Worm (Caenorhabditis elegans): ENCODE results near the gene ech-5.

The ech-5 gene

DNA sequence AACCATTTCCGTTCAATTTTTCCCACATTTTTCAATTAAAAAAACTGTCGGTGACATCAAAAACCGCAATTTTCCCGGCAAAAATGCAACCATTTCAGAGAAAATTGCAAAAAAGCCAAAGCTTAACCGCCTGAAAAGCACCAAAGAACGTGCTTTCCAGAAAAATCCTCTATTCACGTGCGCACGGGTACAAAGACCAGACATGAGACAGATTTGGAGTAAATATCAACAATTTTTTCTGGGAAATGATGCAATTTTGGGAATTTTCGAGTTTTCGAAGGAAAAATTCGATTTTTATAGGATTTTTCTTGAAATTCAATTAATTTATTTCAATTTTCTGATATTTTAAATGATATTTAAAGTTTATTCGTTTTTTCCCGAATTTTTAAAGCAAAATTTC, 32.3 kb downstream of the ech-5 start:
- TF ChIP-seq B0310.2 (tag; optimal IDR thresholded peaks at IDR 0.05) (no peak), ets-7 (tag; optimal IDR thresholded peaks at IDR 0.05) (no peak), aly-1 (tag; optimal IDR thresholded peaks at IDR 0.05) (no peak), ama-1 (optimal IDR thresholded peaks at IDR 0.05) (no peak), tbx-37 (GFP tag; conservative IDR thresholded peaks at IDR 0.05) (no peak), ceh-13 (GFP tag; optimal IDR thresholded peaks at IDR 0.05) (no peak), sea-1 (GFP tag; conservative IDR thresholded peaks at IDR 0.05) (no peak), scrt-1 (GFP tag; IDR thresholded peaks at IDR 0.05) (no peak)

DNA sequence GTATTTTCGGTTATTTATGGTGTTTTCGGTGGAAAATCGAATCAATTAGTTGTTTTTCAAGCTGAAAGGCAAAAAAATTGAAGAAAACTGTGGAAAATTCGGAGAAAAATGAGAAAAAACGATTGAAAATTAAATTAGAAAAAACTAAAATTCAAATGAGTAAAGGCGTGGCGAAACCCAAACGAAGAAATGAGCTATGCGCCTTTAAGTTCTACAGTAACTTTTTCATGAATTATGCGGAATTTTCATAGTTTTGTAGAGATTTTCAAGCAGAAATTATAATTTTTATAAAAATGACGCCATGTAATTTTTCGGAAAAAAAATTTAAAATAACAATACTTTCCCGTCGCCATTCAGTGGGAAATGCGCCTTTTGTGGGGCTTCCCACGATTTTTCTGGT, 32.9 kb downstream of the ech-5 start:
- no peak for TF ChIP-seq tbx-11 (GFP tag; IDR thresholded peaks at IDR 0.05)
- no peak for TF ChIP-seq sea-1 (GFP tag; conservative IDR thresholded peaks at IDR 0.05)
- TF ChIP-seq ceh-36 (tag; optimal IDR thresholded peaks at IDR 0.05), result no peak
- no peak for TF ChIP-seq hmbx-1 (tag; optimal IDR thresholded peaks at IDR 0.05)
- no peak for TF ChIP-seq ets-7 (tag; optimal IDR thresholded peaks at IDR 0.05)
- no peak for TF ChIP-seq aly-1 (tag; optimal IDR thresholded peaks at IDR 0.05)
- no peak for TF ChIP-seq hmg-4 (GFP tag; optimal IDR thresholded peaks at IDR 0.05)
- TF ChIP-seq ceh-13 (GFP tag; optimal IDR thresholded peaks at IDR 0.05), result no peak
- TF ChIP-seq B0310.2 (tag; optimal IDR thresholded peaks at IDR 0.05), result no peak
- no peak for TF ChIP-seq pes-1 (GFP tag; IDR thresholded peaks at IDR 0.05)
- no peak for TF ChIP-seq tbx-37 (GFP tag; conservative IDR thresholded peaks at IDR 0.05)
- TF ChIP-seq F13C5.2 (tag; optimal IDR thresholded peaks at IDR 0.05), result no peak
- TF ChIP-seq ama-1 (optimal IDR thresholded peaks at IDR 0.05), result no peak
- TF ChIP-seq flt-1 (GFP tag; IDR thresholded peaks at IDR 0.05), result no peak
- no peak for TF ChIP-seq tra-4 (tag; optimal IDR thresholded peaks at IDR 0.05)

DNA sequence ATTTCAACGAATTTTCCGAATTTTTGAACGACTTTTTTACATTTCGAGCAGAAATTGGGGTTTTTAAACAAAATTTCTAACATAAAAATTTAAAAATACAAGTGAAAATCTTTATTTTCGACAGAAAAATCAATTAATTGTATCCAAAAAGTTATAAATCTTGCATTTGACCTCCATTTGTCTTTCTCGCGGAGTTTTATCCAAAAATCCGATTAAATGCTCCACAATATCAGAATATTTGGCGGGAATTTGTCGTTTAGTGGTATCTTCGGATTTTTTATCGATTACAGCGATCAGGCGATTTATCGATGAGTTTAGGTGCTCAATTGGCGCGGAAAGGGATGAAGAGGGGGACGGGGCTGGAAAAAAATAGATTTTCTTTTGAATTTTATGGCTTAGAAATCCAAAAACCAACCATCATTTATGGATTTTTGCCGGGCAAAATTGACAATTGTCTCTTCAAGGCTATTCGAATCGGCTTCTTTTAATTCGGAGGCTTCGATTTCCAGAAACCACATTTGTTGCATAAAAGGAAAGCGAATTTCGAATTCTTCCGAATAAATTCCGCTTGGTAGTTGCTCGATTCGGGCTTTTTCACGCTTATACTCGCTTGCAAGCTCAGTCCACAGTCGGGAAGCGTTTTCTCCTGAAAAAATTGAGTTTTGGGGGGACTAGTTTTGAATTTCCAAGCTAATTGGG, 33.6 kb downstream of the ech-5 start:
- TF ChIP-seq hnd-1 (tag; optimal IDR thresholded peaks at IDR 0.05), result no peak

DNA sequence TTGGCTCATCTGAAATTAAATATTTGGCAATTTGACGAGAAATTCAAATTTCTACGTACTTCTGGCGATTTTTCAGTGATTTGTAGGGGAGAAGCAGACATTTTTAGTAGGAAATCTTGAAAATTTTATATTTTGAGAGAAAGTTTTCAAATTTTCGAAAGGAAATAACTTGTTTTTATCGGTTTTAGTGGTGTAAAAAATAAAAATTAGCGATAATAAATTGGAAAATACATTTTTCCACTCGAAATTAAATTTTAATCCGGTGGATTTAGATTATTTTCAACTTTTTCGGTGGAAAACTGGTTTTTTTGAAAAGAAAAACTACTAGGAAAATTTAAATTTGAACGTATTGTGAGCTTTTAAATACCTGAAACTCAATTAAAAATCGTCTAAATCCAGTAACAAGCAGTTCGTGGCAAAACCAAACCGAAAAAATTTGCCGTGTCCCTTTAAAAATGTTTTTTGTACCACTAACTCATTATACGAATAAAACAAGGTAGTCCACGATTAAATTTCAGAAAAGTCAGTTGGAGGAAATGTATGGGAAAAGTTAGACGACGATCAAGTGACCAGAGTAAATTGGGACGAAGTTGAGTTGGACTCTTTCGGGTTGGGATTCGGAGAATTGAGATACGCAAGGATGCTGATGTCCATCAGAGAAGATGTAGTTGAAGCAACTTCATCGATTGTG, 35.1 kb downstream of the ech-5 start, which contains the start of the genes madf-1 and Y55F3BR.10:
Gene madf-1, minus strand, starts transcription at position 101 of the 691 bp plus-strand sequence.
Gene Y55F3BR.10, plus strand, starts transcription at position 641 of the 691 bp plus-strand sequence.
- no peak for TF ChIP-seq ceh-36 (tag; optimal IDR thresholded peaks at IDR 0.05)
- no peak for TF ChIP-seq sea-1 (GFP tag; conservative IDR thresholded peaks at IDR 0.05)
- TF ChIP-seq ama-1 (optimal IDR thresholded peaks at IDR 0.05), result no peak
- no peak for TF ChIP-seq hnd-1 (tag; optimal IDR thresholded peaks at IDR 0.05)
- TF ChIP-seq scrt-1 (GFP tag; IDR thresholded peaks at IDR 0.05), result no peak
- TF ChIP-seq F13C5.2 (tag; optimal IDR thresholded peaks at IDR 0.05), result no peak
- no peak for TF ChIP-seq hmg-4 (GFP tag; optimal IDR thresholded peaks at IDR 0.05)
- no peak for TF ChIP-seq pes-1 (GFP tag; IDR thresholded peaks at IDR 0.05)
- no peak for TF ChIP-seq aly-1 (tag; optimal IDR thresholded peaks at IDR 0.05)
- no peak for TF ChIP-seq tra-4 (tag; optimal IDR thresholded peaks at IDR 0.05)
- TF ChIP-seq hmbx-1 (tag; optimal IDR thresholded peaks at IDR 0.05), result no peak
- TF ChIP-seq flt-1 (GFP tag; IDR thresholded peaks at IDR 0.05), result no peak
- no peak for TF ChIP-seq B0310.2 (tag; optimal IDR thresholded peaks at IDR 0.05)
- no peak for TF ChIP-seq tbx-37 (GFP tag; conservative IDR thresholded peaks at IDR 0.05)
- TF ChIP-seq tbx-11 (GFP tag; IDR thresholded peaks at IDR 0.05), result no peak

DNA sequence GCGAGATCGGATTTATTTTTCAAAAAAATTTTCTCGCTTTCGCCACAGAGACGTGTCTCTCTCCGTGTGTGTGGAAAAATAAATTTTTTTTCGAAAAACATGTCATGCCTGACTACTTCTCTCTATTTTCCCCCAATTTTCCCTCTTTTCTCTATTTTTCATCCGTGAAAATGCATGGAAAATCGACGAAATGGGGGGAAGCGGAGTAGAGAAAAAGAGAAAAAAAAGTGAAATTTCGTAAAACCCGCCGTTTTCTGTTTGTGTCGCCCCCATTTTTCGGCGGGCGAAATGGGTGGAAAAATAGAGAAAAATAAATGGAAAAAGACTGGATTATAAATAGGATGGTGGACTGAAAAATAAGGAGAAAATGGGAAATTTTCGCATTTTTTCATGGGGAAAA, 36.7 kb downstream of the ech-5 start:
- TF ChIP-seq aly-1 (tag; optimal IDR thresholded peaks at IDR 0.05), result no peak
- TF ChIP-seq hnd-1 (tag; optimal IDR thresholded peaks at IDR 0.05), result no peak
- TF ChIP-seq scrt-1 (GFP tag; IDR thresholded peaks at IDR 0.05), result no peak
- no peak for TF ChIP-seq F13C5.2 (tag; optimal IDR thresholded peaks at IDR 0.05)

DNA sequence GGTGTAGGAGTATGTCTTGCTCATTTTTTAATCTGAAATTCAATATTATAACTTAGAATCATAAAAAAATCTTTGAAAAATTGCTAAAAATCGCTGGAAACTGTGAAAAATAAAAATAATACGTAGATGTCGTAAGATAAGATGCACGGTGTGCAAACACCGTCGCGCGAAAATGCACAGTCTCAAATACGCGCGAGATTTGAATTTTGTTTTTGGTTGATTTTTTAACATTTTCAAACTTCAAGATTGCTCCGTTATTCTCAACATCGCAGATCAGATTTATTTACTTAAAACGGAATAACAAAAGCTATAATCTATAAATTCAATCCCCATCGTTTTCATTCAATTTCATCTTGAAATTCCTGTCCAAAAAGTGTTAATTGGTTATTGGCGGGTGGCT, 45.3 kb downstream of the ech-5 start, which contains the start of gene Y55F3BR.6:
Gene Y55F3BR.6, minus strand, starts transcription at position 32 of the 400 bp plus-strand sequence.
- TF ChIP-seq hmg-4 (GFP tag; optimal IDR thresholded peaks at IDR 0.05) (no peak), tbx-11 (GFP tag; IDR thresholded peaks at IDR 0.05) (no peak), hmbx-1 (tag; optimal IDR thresholded peaks at IDR 0.05) (no peak), ceh-36 (tag; optimal IDR thresholded peaks at IDR 0.05) (no peak), flt-1 (GFP tag; IDR thresholded peaks at IDR 0.05) (no peak), aly-1 (tag; optimal IDR thresholded peaks at IDR 0.05) (no peak), ceh-13 (GFP tag; optimal IDR thresholded peaks at IDR 0.05) (no peak), scrt-1 (GFP tag; IDR thresholded peaks at IDR 0.05) (no peak), pes-1 (GFP tag; IDR thresholded peaks at IDR 0.05) (no peak), tbx-37 (GFP tag; conservative IDR thresholded peaks at IDR 0.05) (no peak)

DNA sequence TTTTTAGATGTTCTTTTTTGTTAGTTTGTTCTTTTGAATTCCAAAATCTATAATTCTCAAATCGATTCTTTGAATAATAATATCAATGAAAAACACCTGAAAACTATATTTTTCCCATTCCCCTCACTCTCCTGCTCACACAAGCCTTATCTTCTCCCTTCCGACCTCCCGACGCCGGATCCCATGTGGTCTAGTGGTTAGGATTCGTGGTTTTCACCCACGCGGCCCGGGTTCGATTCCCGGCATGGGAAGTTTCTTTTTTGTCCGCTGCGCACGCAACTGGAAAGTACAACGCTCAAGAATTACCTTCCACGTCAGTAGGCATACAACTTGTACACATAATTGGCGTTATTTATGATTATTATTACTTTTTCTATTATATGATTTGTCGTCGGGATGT, 45.8 kb downstream of the ech-5 start:
- TF ChIP-seq F13C5.2 (tag; optimal IDR thresholded peaks at IDR 0.05) (peak; percentile 70), sea-1 (GFP tag; conservative IDR thresholded peaks at IDR 0.05) (peak; percentile 65; the same call in 1 of the 2 replicates), ceh-36 (tag; optimal IDR thresholded peaks at IDR 0.05) (peak; percentile 52), hnd-1 (tag; optimal IDR thresholded peaks at IDR 0.05) (peak; percentile 51), ets-7 (tag; optimal IDR thresholded peaks at IDR 0.05) (no peak), scrt-1 (GFP tag; IDR thresholded peaks at IDR 0.05) (peak; percentile 76; the same call in 1 of the 2 replicates), flt-1 (GFP tag; IDR thresholded peaks at IDR 0.05) (peak; percentile 62), tra-4 (tag; optimal IDR thresholded peaks at IDR 0.05) (no peak), B0310.2 (tag; optimal IDR thresholded peaks at IDR 0.05) (peak; percentile 15), hmbx-1 (tag; optimal IDR thresholded peaks at IDR 0.05) (no peak), aly-1 (tag; optimal IDR thresholded peaks at IDR 0.05) (peak; percentile 41), ceh-13 (GFP tag; optimal IDR thresholded peaks at IDR 0.05) (peak; percentile 44), tbx-11 (GFP tag; IDR thresholded peaks at IDR 0.05) (peak; percentile 76), tbx-37 (GFP tag; conservative IDR thresholded peaks at IDR 0.05) (peak; percentile 52; the same call in 1 of the 2 replicates), hmg-4 (GFP tag; optimal IDR thresholded peaks at IDR 0.05) (peak; percentile 45), pes-1 (GFP tag; IDR thresholded peaks at IDR 0.05) (peak; percentile 75), ama-1 (optimal IDR thresholded peaks at IDR 0.05) (no peak)

Measured in whole organism, early embryonic.